Worm (Caenorhabditis elegans) whole organism, L4/young adult: ENCODE data around the gene C33D9.10.

Experiments
- dao-5 ChIP-seq: sonication (generic microtip); optimal IDR thresholded peaks from 2 replicates; lab custom pipeline; 2016; ENCODE audit warnings: missing genotype, missing genetic modification characterization, moderate library complexity, missing compliant biosample characterization
- him-1 ChIP-seq: sonication (generic microtip); optimal IDR thresholded peaks from 2 replicates; lab custom pipeline; 2016; ENCODE audit warnings: missing genotype, missing genetic modification reagents, missing genetic modification characterization, missing compliant biosample characterization

DNA sequence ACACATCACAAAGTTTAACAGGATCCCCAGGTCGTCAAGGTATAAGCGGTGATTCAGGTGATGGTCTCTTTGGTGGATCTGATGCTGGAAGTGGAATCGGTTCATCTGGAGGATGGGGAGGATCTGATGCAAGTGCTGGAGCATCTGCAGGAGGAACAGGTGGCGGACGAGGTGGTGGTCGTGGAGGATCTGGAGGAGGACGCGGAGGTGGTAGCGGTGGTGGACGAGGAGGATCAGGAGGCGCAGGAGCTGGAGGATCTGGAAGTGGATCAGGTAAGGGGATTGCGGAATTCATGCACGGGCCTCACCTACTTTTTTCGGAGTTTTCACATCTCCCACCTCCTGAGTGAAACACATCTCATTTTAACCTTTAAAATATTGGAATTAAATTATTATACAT is 28.7 kb upstream of the C33D9.10 start:
- no peak for TF ChIP-seq dao-5 (tag; lab: Kevin White, UChicago)
- no peak for TF ChIP-seq him-1 (tag; lab: Kevin White, UChicago)
